Worm (Caenorhabditis elegans) whole organism, L4 larva: ENCODE results near the gene smg-3.

Experiments used
- F49E8.2 ChIP-seq: sonication (generic microtip); optimal IDR thresholded peaks from 2 replicates; lab custom pipeline; 2016; ENCODE audit warnings: missing compliant biosample characterization, mild to moderate bottlenecking, missing genetic modification characterization, borderline replicate concordance
- T26A8.4 ChIP-seq: fragments of 200-800 bp; sonication (Bioruptor generic); IDR thresholded peaks from 2 replicates; pipeline ENCODE4 v1.3.6; 2022; ENCODE audit warnings: missing genetic modification characterization, missing compliant biosample characterization
- aha-1 ChIP-seq: fragments of 150-350 bp; peaks from one replicate; lab custom pipeline; 2014; ENCODE audit warnings: missing biosample characterization, missing genetic modification characterization
- arid-1 ChIP-seq: fragments of 200-800 bp; sonication (Bioruptor generic); conservative IDR thresholded peaks from 2 replicates; pipeline ENCODE4 v1.3.6; 2022; ENCODE audit warnings: missing genetic modification reagents, missing genetic modification characterization, missing compliant biosample characterization
- ceh-28 ChIP-seq: fragments of 150-350 bp; optimal IDR thresholded peaks from 2 replicates; lab custom pipeline; 2014; ENCODE audit warnings: missing biosample characterization, missing genetic modification reagents, missing genetic modification characterization
- ceh-32 ChIP-seq: sonication (generic microtip); optimal IDR thresholded peaks from 2 replicates; lab custom pipeline; 2016; ENCODE audit warnings: mild to moderate bottlenecking, missing genetic modification characterization, missing compliant biosample characterization; ENCODE audit not compliant: poor library complexity
- daf-12 ChIP-seq: fragments of 150-350 bp; optimal IDR thresholded peaks from 2 replicates; lab custom pipeline; 2014; ENCODE audit warnings: missing biosample characterization, missing genetic modification reagents, missing genetic modification characterization
- daf-16 ChIP-seq, 3 experiments: sonication (generic microtip); optimal IDR thresholded peaks; 2 replicates each; lab custom pipeline; 2016 to 2017; ENCODE audit warnings: missing genetic modification characterization in 3 of 3, missing genetic modification reagents in 3 of 3, mild to moderate bottlenecking in 2 of 3, missing compliant biosample characterization in 2 of 3, missing biosample characterization in 1 of 3, moderate library complexity in 1 of 3
- daf-8 ChIP-seq: fragments of 200-800 bp; sonication (Bioruptor generic); IDR thresholded peaks from 2 replicates; pipeline ENCODE4 v1.3.6; 2022; ENCODE audit warnings: missing genetic modification characterization, missing compliant biosample characterization
- dmd-9 ChIP-seq: fragments of 200-800 bp; sonication (Bioruptor generic); IDR thresholded peaks from 2 replicates; pipeline ENCODE4 v1.3.6; 2022; ENCODE audit warnings: missing genetic modification reagents, missing genetic modification characterization, missing compliant biosample characterization
- dpl-1 ChIP-seq: fragments of 150-350 bp; optimal IDR thresholded peaks from 2 replicates; lab custom pipeline; 2014; ENCODE audit warnings: missing biosample characterization, missing genetic modification reagents, missing genetic modification characterization
- egl-43 ChIP-seq: fragments of 200-800 bp; sonication (Bioruptor generic); IDR thresholded peaks from 2 replicates; pipeline ENCODE4 v1.3.6; 2022; ENCODE audit warnings: missing genetic modification reagents, missing genetic modification characterization, missing compliant biosample characterization
- fkh-10 ChIP-seq: fragments of 150-350 bp; optimal IDR thresholded peaks from 2 replicates; lab custom pipeline; 2014; ENCODE audit warnings: missing biosample characterization, missing genetic modification reagents, missing genetic modification characterization
- fos-1 ChIP-seq: fragments of 150-350 bp; optimal IDR thresholded peaks from 2 replicates; lab custom pipeline; 2014; ENCODE audit warnings: missing biosample characterization, missing genetic modification characterization
- hlh-11 ChIP-seq: fragments of 200-800 bp; sonication (Bioruptor generic); optimal IDR thresholded peaks from 2 replicates; lab custom pipeline; 2018; ENCODE audit warnings: mild to moderate bottlenecking, missing genetic modification characterization, missing compliant biosample characterization
- hlh-30 ChIP-seq: sonication (generic microtip); optimal IDR thresholded peaks from 2 replicates; lab custom pipeline; 2017; ENCODE audit warnings: antibody characterized with exemption, mild to moderate bottlenecking, missing genetic modification characterization, missing compliant biosample characterization; ENCODE audit not compliant: insufficient read depth
- hmg-1.1 ChIP-seq: fragments of 200-800 bp; sonication (Bioruptor generic); IDR thresholded peaks from 2 replicates; pipeline ENCODE4 v1.3.6; 2022; ENCODE audit warnings: missing genetic modification reagents, missing genetic modification characterization, missing compliant biosample characterization
- lin-13 ChIP-seq: fragments of 150-350 bp; optimal IDR thresholded peaks from 2 replicates; lab custom pipeline; 2014; ENCODE audit warnings: missing biosample characterization, missing genetic modification reagents, missing genetic modification characterization
- lin-15B ChIP-seq: fragments of 150-350 bp; sonication (generic microtip); optimal IDR thresholded peaks from 3 replicates; lab custom pipeline; 2014; ENCODE audit warnings: missing biosample characterization, missing genetic modification characterization
- lin-29 ChIP-seq: fragments of 200-800 bp; sonication (Bioruptor generic); IDR thresholded peaks from 2 replicates; pipeline ENCODE4 v1.3.6; 2022; ENCODE audit warnings: missing genetic modification reagents, missing genetic modification characterization, missing compliant biosample characterization
- lin-38 ChIP-seq: fragments of 200-800 bp; sonication (Bioruptor generic); IDR thresholded peaks from 2 replicates; pipeline ENCODE4 v1.3.6; 2022; ENCODE audit warnings: missing genetic modification reagents, missing genetic modification characterization, missing compliant biosample characterization
- lir-3 ChIP-seq: sonication (generic microtip); optimal IDR thresholded peaks from 2 replicates; lab custom pipeline; 2016; ENCODE audit warnings: mild to moderate bottlenecking, missing genetic modification characterization, missing compliant biosample characterization
- lsy-2 ChIP-seq, 2 experiments: fragments of 150-350 bp in 1 of 2; sonication (generic microtip) in 1 of 2; optimal IDR thresholded peaks; 2 replicates each; lab custom pipeline; 2014 to 2017; ENCODE audit warnings: missing biosample characterization in 2 of 2, missing genetic modification characterization in 2 of 2
- mep-1 ChIP-seq: fragments of 150-350 bp; sonication (generic microtip); optimal IDR thresholded peaks from 3 replicates; lab custom pipeline; 2014; ENCODE audit warnings: missing biosample characterization, missing genetic modification characterization
- mes-2 ChIP-seq: sonication (generic microtip); optimal IDR thresholded peaks from 2 replicates; lab custom pipeline; 2016; ENCODE audit warnings: missing genotype, mild to moderate bottlenecking, missing genetic modification characterization, missing compliant biosample characterization; ENCODE audit not compliant: poor library complexity, severe bottlenecking
- mxl-2 ChIP-seq: fragments of 200-800 bp; sonication (Bioruptor generic); conservative IDR thresholded peaks from 2 replicates; pipeline ENCODE4 v1.3.6; 2022; ENCODE audit warnings: missing genetic modification reagents, missing genetic modification characterization, missing compliant biosample characterization
- nhr-102 ChIP-seq: sonication (generic microtip); optimal IDR thresholded peaks from 2 replicates; lab custom pipeline; 2016; ENCODE audit warnings: mild to moderate bottlenecking, missing genetic modification characterization, moderate library complexity, missing compliant biosample characterization
- nhr-25 ChIP-seq: sonication (generic microtip); optimal IDR thresholded peaks from 2 replicates; lab custom pipeline; 2017; ENCODE audit warnings: missing genetic modification characterization, mild to moderate bottlenecking, missing compliant biosample characterization, antibody characterized with exemption, moderate library complexity, borderline replicate concordance; ENCODE audit not compliant: insufficient read depth
- nhr-28 ChIP-seq: fragments of 150-350 bp; optimal IDR thresholded peaks from 2 replicates; lab custom pipeline; 2014; ENCODE audit warnings: missing biosample characterization, missing genetic modification characterization
- nhr-48 ChIP-seq: sonication (generic microtip); optimal IDR thresholded peaks from 2 replicates; lab custom pipeline; 2016; ENCODE audit warnings: mild to moderate bottlenecking, missing genetic modification characterization, missing compliant biosample characterization
- nhr-6 ChIP-seq: fragments of 150-350 bp; optimal IDR thresholded peaks from 2 replicates; lab custom pipeline; 2014; ENCODE audit warnings: missing biosample characterization, missing genetic modification characterization
- nhr-77 ChIP-seq: fragments of 150-350 bp; optimal IDR thresholded peaks from 2 replicates; lab custom pipeline; 2014; ENCODE audit warnings: missing biosample characterization, missing genetic modification characterization
- pha-4 ChIP-seq, 2 experiments: fragments of 150-350 bp in 1 of 2; fragments of 200-800 bp in 1 of 2; sonication (Bioruptor generic) in 1 of 2; IDR thresholded peaks in 1 of 2; optimal IDR thresholded peaks in 1 of 2; 2 replicates each; pipeline versions ENCODE4 v1.3.6 to Lab custom; 2014 to 2022; ENCODE audit warnings: missing genetic modification characterization in 2 of 2, missing genetic modification reagents in 2 of 2, missing biosample characterization in 1 of 2, missing compliant biosample characterization in 1 of 2
- rbr-2 ChIP-seq: sonication (generic microtip); optimal IDR thresholded peaks from 2 replicates; lab custom pipeline; 2016; ENCODE audit warnings: missing genotype, missing genetic modification characterization, missing compliant biosample characterization
- saeg-2 ChIP-seq: fragments of 200-800 bp; sonication (Bioruptor generic); IDR thresholded peaks from 2 replicates; pipeline ENCODE4 v1.3.6; 2022; ENCODE audit warnings: missing genetic modification reagents, missing genetic modification characterization, missing compliant biosample characterization
- snpc-1.2 ChIP-seq: fragments of 200-800 bp; sonication (Bioruptor generic); IDR thresholded peaks from 2 replicates; pipeline ENCODE4 v1.3.6; 2022; ENCODE audit warnings: missing genetic modification reagents, missing genetic modification characterization, missing compliant biosample characterization
- unc-39 ChIP-seq: sonication (generic microtip); optimal IDR thresholded peaks from 2 replicates; lab custom pipeline; 2017; ENCODE audit warnings: missing biosample characterization, missing genetic modification characterization
- unc-62 ChIP-seq, 3 experiments: fragments of 150-350 bp in 1 of 3; sonication (generic microtip); optimal IDR thresholded peaks in 2 of 3; peaks in 1 of 3; 1 replicate in 1 of 3; 2 replicates in 2 of 3; lab custom pipeline; 2014 to 2017; ENCODE audit warnings: missing biosample characterization in 3 of 3, missing genetic modification characterization in 3 of 3, missing genetic modification reagents in 3 of 3, missing genotype in 1 of 3
- zfp-2 ChIP-seq: sonication (generic microtip); optimal IDR thresholded peaks from 2 replicates; lab custom pipeline; 2016; ENCODE audit warnings: mild to moderate bottlenecking, missing genetic modification characterization, missing compliant biosample characterization

smg-3 gene

ce11 chrIV:6376473-6377115 is 3.7 kb upstream of the smg-3 start, which contains the start of the genes hrpf-2 and bli-6:
Gene hrpf-2 (minus strand): TSS chrIV:6376523.
Gene bli-6 (plus strand): TSS chrIV:6377065.
- peak; percentile 95 for TF ChIP-seq lin-38
- TF ChIP-seq nhr-102 (tag; lab: Kevin White, UChicago), result peak; percentile 17
- peak; percentile 32 for TF ChIP-seq lin-13
- no peak for TF ChIP-seq unc-62 (GFP tag; optimal IDR thresholded peaks at IDR 0.05 in 1 of 2; lab: Kevin White, UChicago)
- no peak for TF ChIP-seq unc-62 (tag; optimal IDR thresholded peaks at IDR 0.05; lab: Kevin White, UChicago)
- TF ChIP-seq ceh-28 (tag; lab: Kevin White, UChicago), result no peak
- no peak for TF ChIP-seq ceh-32 (tag; lab: Kevin White, UChicago)
- TF ChIP-seq aha-1 (tag; lab: Kevin White, UChicago), result peak; percentile 43
- no peak for TF ChIP-seq lir-3 (tag; lab: Kevin White, UChicago)
- peak; percentile 81 for TF ChIP-seq mes-2 (tag; lab: Kevin White, UChicago)
- no peak for TF ChIP-seq daf-8
- TF ChIP-seq mxl-2 (GFP tag; lab: Robert Waterston, UW), result no peak
- no peak for TF ChIP-seq daf-16 (GFP tag; optimal IDR thresholded peaks at IDR 0.05; lab: Kevin White, UChicago)
- TF ChIP-seq daf-16 (tag; optimal IDR thresholded peaks at IDR 0.05; lab: Kevin White, UChicago), result peak; percentile 37
- TF ChIP-seq nhr-25 (tag; lab: Kevin White, UChicago), result peak; percentile 24
- peak; percentile 62 for TF ChIP-seq mep-1 (tag; lab: Kevin White, UChicago)
- TF ChIP-seq nhr-28, result peak; percentile 57
- peak; percentile 75 for TF ChIP-seq snpc-1.2
- TF ChIP-seq egl-43 (GFP tag; lab: Robert Waterston, UW), result no peak
- peak; percentile 31 for TF ChIP-seq nhr-48
- no peak for TF ChIP-seq pha-4 (GFP tag; IDR thresholded peaks at IDR 0.05; lab: Robert Waterston, UW)
- peak; percentile 44 for TF ChIP-seq pha-4 (tag; optimal IDR thresholded peaks at IDR 0.05; lab: Kevin White, UChicago)
- TF ChIP-seq T26A8.4 (GFP tag; lab: Robert Waterston, UW), result no peak
- 0 out of 2 replicates have a peak, but pooled peaks have one; percentile 20 for TF ChIP-seq lin-29 (GFP tag; lab: Robert Waterston, UW)
- peak; percentile 40; the same call in 1 of the 2 replicates for TF ChIP-seq hmg-1.1 (GFP tag; lab: Robert Waterston, UW)
- no peak for TF ChIP-seq F49E8.2 (tag; lab: Kevin White, UChicago)
- no peak for TF ChIP-seq daf-12 (tag; lab: Kevin White, UChicago)
- peak; percentile 70 for TF ChIP-seq rbr-2 (tag; lab: Kevin White, UChicago)
- TF ChIP-seq fos-1 (tag; lab: Kevin White, UChicago), result no peak
- TF ChIP-seq nhr-77 (tag; lab: Kevin White, UChicago), result peak; percentile 51
- TF ChIP-seq dmd-9 (GFP tag; lab: Robert Waterston, UW), result no peak
- TF ChIP-seq saeg-2 (GFP tag; lab: Robert Waterston, UW), result no peak
- TF ChIP-seq dpl-1 (GFP tag; lab: Kevin White, UChicago), result peak; percentile 82
- no peak for TF ChIP-seq unc-39 (tag; lab: Kevin White, UChicago)
- TF ChIP-seq lin-15B, result peak; percentile 17
- TF ChIP-seq fkh-10, result peak; percentile 54
- TF ChIP-seq hlh-11 (tag; lab: Kevin White, UChicago), result peak; percentile 69
- peak; percentile 28 for TF ChIP-seq hlh-30 (tag; lab: Kevin White, UChicago)
- TF ChIP-seq zfp-2 (tag; lab: Kevin White, UChicago), result peak; percentile 1
- TF ChIP-seq arid-1 (GFP tag; lab: Robert Waterston, UW), result 0 out of 2 replicates have a peak, but pooled peaks have one; percentile 13
- TF ChIP-seq lsy-2 (tag; optimal IDR thresholded peaks at IDR 0.05; lab: Kevin White, UChicago), result peak in 1 of 2 experiments; percentile 88
- peak; percentile 60 for TF ChIP-seq nhr-6 (tag; lab: Kevin White, UChicago)
